Worm (Caenorhabditis elegans): Measurements from ENCODE around the gene sfxn-1.4.

The sfxn-1.4 gene

DNA sequence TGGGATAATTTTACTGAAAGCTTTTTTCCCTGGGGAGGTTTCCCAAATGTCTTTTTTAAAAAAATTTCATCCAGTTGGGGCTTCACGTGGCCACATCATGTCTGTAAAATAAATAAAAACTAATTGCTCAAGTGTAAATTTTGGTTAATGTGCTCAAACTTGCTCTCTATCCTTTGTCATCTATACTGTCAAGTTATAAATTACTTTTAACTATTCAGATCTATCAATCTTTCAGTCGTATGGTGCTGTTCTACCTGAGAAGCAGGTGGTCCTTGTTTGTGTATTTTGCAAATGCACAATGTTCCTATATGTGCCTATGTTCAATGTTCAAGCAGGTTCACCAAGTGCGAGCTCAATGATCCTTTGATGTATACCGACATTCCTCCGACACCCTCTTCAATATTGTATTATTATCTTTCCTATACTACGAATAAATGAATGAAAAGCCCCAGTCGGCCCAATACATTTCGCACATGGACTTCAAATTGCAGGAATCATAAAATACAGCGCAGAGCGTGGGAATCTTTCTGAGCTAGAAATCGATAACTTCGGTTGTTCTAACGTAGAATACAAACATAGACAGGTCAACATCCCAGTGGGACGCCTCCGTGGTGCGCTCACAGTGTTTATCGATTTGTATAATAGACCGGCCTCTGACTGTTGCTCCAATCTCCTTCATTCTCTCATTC is at the start of gene sfxn-1.4, which contains the start of gene C47D12.4:
sfxn-1.4 (minus strand) TSS at position 101 of the 689 bp plus-strand sequence.
C47D12.4 (plus strand) TSS at position 639 of the 689 bp plus-strand sequence.
- TF ChIP-seq nfyb-1 (GFP tag; IDR thresholded peaks at IDR 0.05) (no peak), F49E8.2 (tag; optimal IDR thresholded peaks at IDR 0.05; ENCODE audit: insufficient read depth) (no peak), F23B12.7 (tag; optimal IDR thresholded peaks at IDR 0.05; ENCODE audit: insufficient read depth) (no peak), mes-4 (tag; optimal IDR thresholded peaks at IDR 0.05) (no peak), rcor-1 (GFP tag; IDR thresholded peaks at IDR 0.05) (no peak), ZK185.1 (tag; optimal IDR thresholded peaks at IDR 0.05; ENCODE audit: poor library complexity, severe bottlenecking) (no peak), snpc-1.3 (tag; optimal IDR thresholded peaks at IDR 0.05; ENCODE audit: insufficient read depth) (no peak), T07F8.4 (tag; optimal IDR thresholded peaks at IDR 0.05) (no peak)

DNA sequence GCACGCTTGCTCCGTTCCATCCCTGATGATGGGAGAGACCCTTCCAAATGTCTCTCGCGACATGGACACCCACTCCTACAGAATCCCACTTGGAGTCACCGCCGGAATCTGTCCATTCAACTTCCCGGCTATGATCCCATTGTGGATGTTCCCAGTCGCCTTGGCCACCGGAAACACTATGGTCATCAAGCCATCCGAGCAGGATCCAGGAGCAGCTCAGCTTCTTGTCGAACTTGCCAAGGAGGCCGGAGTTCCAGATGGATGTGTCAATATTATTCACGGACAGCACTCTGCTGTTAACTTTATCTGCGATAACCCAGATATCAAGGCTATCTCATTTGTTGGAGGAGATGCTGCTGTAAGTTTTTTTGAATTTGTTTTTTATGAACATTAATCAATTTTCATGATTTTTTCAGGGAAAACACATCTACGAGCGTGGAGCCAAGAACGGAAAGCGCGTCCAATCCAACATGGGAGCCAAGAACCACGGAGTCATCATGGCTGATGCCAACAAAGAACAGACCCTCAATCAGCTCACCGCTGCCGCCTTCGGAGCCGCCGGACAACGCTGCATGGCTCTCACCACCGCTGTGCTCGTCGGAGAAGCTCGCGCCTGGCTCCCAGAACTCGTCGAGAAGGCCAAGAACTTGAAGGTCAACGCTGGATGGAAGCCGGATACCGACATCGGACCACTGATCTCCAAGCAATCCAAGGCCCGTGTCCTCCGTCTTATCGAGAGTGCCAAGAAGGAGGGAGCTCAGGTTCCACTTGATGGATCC is 48.9 kb upstream of the sfxn-1.4 start:
- peak; percentile 77; the same call in 1 of the 2 replicates for TF ChIP-seq F37B4.10 (GFP tag; IDR thresholded peaks at IDR 0.05)
- TF ChIP-seq nhr-90 (tag; optimal IDR thresholded peaks at IDR 0.05) = no peak
- peak; percentile 84; the same call in 1 of the 2 replicates for TF ChIP-seq egrh-3 (GFP tag; IDR thresholded peaks at IDR 0.05)
- no peak for TF ChIP-seq somi-1 (GFP tag; optimal IDR thresholded peaks at IDR 0.05)
- 0 out of 2 replicates have a peak, but pooled peaks have one; percentile 14 for TF ChIP-seq cebp-2 (GFP tag; IDR thresholded peaks at IDR 0.05)
- TF ChIP-seq lin-26 (GFP tag; IDR thresholded peaks at IDR 0.05) = 0 out of 2 replicates have a peak, but pooled peaks have one; percentile 25

DNA sequence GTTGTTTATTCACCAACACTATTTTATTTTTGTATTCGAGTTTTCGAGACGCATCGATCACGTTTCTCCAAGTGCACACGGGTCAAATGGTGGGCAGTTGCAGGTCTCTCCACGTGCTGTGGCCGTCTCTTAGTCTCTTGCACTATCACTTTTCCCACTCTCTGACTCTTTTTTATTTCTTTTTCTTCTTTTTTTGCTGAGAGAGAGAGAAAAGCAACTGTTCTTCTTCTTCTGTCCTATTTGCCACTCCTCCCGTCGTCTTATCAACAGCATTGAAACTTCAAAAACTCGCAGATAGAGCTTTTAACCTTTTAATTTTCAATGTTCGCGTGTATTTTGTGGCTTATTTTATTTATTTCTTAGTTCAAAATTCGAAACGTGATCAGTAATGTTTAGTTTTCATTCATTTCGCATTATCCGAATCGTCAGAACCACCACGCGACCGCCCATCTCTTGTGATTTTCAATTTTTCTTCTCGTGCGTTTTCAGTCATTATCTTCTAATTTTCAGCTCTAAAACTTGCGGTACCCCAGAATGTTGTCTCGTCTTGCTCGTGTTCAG is 47.6 kb upstream of the sfxn-1.4 start, which contains the start of gene alh-8:
alh-8 (plus strand) TSS at position 511 of the 561 bp plus-strand sequence.
- TF ChIP-seq ceh-91 (GFP tag; IDR thresholded peaks at IDR 0.05) (no peak), F33H1.4 (GFP tag; IDR thresholded peaks at IDR 0.05) (no peak), D2030.7 (GFP tag; IDR thresholded peaks at IDR 0.05) (0 out of 2 replicates have a peak, but pooled peaks have one; percentile 14), let-526 (GFP tag; IDR thresholded peaks at IDR 0.05) (no peak), mcd-1 (GFP tag; IDR thresholded peaks at IDR 0.05) (peak; percentile 62), nfyb-1 (GFP tag; IDR thresholded peaks at IDR 0.05) (0 out of 2 replicates have a peak, but pooled peaks have one; percentile 50), egl-18 (GFP tag; IDR thresholded peaks at IDR 0.05) (no peak), Y95B8A.8 (GFP tag; IDR thresholded peaks at IDR 0.05) (0 out of 2 replicates have a peak, but pooled peaks have one; percentile 43), zim-3 (tag; optimal IDR thresholded peaks at IDR 0.05) (no peak), K12H6.12 (tag; optimal IDR thresholded peaks at IDR 0.05) (peak; percentile 43), die-1 (tag; optimal IDR thresholded peaks at IDR 0.05) (peak; percentile 42), F49E8.2 (tag; optimal IDR thresholded peaks at IDR 0.05; ENCODE audit: insufficient read depth) (no peak), Y53G8AR.9 (GFP tag; conservative IDR thresholded peaks at IDR 0.05) (peak; percentile 33; the same call in 1 of the 2 replicates), F10E7.11 (tag; optimal IDR thresholded peaks at IDR 0.05) (peak; percentile 51), pbrm-1 (GFP tag; IDR thresholded peaks at IDR 0.05) (0 out of 2 replicates have a peak, but pooled peaks have one; percentile 9), dox-1 (GFP tag; IDR thresholded peaks at IDR 0.05) (0 out of 2 replicates have a peak, but pooled peaks have one; percentile 25), nhr-90 (tag; optimal IDR thresholded peaks at IDR 0.05) (peak; percentile 5), B0336.3 (GFP tag; IDR thresholded peaks at IDR 0.05) (no peak; the same call in 1 of the 2 replicates), athp-1 (tag; optimal IDR thresholded peaks at IDR 0.05) (peak; percentile 5), madf-3 (GFP tag; IDR thresholded peaks at IDR 0.05) (peak; percentile 80), F57C9.4 (tag; optimal IDR thresholded peaks at IDR 0.05) (no peak), ZK185.1 (tag; optimal IDR thresholded peaks at IDR 0.05; ENCODE audit: poor library complexity, severe bottlenecking) (peak; percentile 40), dpff-1 (tag; optimal IDR thresholded peaks at IDR 0.05) (no peak), ekl-4 (GFP tag; IDR thresholded peaks at IDR 0.05) (peak; percentile 63), attf-5 (GFP tag; optimal IDR thresholded peaks at IDR 0.05) (peak; percentile 48), T26A5.8 (tag; optimal IDR thresholded peaks at IDR 0.05) (no peak), lin-54 (GFP tag; optimal IDR thresholded peaks at IDR 0.05) (peak; percentile 33), B0261.1 (tag; optimal IDR thresholded peaks at IDR 0.05) (no peak), nhr-80 (tag; optimal IDR thresholded peaks at IDR 0.05) (peak; percentile 88), F22D6.2 (tag; optimal IDR thresholded peaks at IDR 0.05) (peak; percentile 42), madf-6 (GFP tag; IDR thresholded peaks at IDR 0.05) (no peak; the same call in 1 of the 2 replicates)

Data from whole organism, young adult.